Worm (Caenorhabditis elegans) whole organism, L1 larva: Measurements from ENCODE around the gene ptr-6.
A peak's percentile ranks its signal among the peaks of the same experiment; 100 is the strongest.

Source experiments
- C04F5.9 ChIP-seq: sonication (generic microtip); optimal IDR thresholded peaks from 2 replicates; lab custom pipeline; 2016; ENCODE audit warnings: missing genetic modification characterization, missing compliant biosample characterization
- aha-1 ChIP-seq: fragments of 150-350 bp; optimal IDR thresholded peaks from 2 replicates; lab custom pipeline; 2014; ENCODE audit warnings: missing biosample characterization, missing genetic modification characterization
- blmp-1 ChIP-seq: fragments of 150-350 bp; optimal IDR thresholded peaks from 2 replicates; lab custom pipeline; 2014; ENCODE audit warnings: missing biosample characterization, missing genetic modification characterization
- ceh-63 ChIP-seq: fragments of 200-800 bp; sonication (Bioruptor generic); optimal IDR thresholded peaks from 2 replicates; lab custom pipeline; 2018; ENCODE audit warnings: mild to moderate bottlenecking, missing genetic modification characterization, missing compliant biosample characterization
- ceh-8 ChIP-seq: fragments of 200-800 bp; sonication (Bioruptor generic); optimal IDR thresholded peaks from 2 replicates; lab custom pipeline; 2018; ENCODE audit warnings: mild to moderate bottlenecking, missing genetic modification characterization, moderate library complexity, missing compliant biosample characterization
- ceh-82 ChIP-seq, 3 experiments: fragments of 150-350 bp in 1 of 3; sonication (generic microtip) in 2 of 3; optimal IDR thresholded peaks; 2 replicates each; lab custom pipeline; 2014 to 2017; ENCODE audit warnings: missing biosample characterization in 3 of 3, missing genetic modification characterization in 3 of 3
- dpl-1 ChIP-seq, 3 experiments: fragments of 150-350 bp in 2 of 3; sonication (generic microtip) in 1 of 3; optimal IDR thresholded peaks; 2 replicates each; lab custom pipeline; 2014 to 2017; ENCODE audit warnings: missing biosample characterization in 3 of 3, missing genetic modification characterization in 3 of 3, missing genetic modification reagents in 3 of 3
- efl-1 ChIP-seq, 4 experiments: fragments of 150-350 bp; optimal IDR thresholded peaks in 3 of 4; peaks in 1 of 4; 1 replicate in 1 of 4; 2 replicates in 3 of 4; lab custom pipeline; 2014; ENCODE audit warnings: missing biosample characterization in 2 of 4, missing genetic modification characterization in 2 of 4, missing genetic modification reagents in 2 of 4
- egl-27 ChIP-seq, 2 experiments: fragments of 150-350 bp in 1 of 2; sonication (generic microtip); optimal IDR thresholded peaks; 3 replicates each; lab custom pipeline; 2017 to 2018; ENCODE audit warnings: missing biosample characterization in 2 of 2, missing genetic modification characterization in 2 of 2, missing genetic modification reagents in 2 of 2
- elt-2 ChIP-seq: sonication (generic microtip); optimal IDR thresholded peaks from 2 replicates; lab custom pipeline; 2016; ENCODE audit warnings: missing genetic modification characterization, mild to moderate bottlenecking, inconsistent platforms, missing compliant biosample characterization, missing genetic modification reagents
- fkh-10 ChIP-seq: sonication (generic microtip); optimal IDR thresholded peaks from 2 replicates; lab custom pipeline; 2017; ENCODE audit warnings: missing biosample characterization, missing genetic modification reagents, missing genetic modification characterization
- grh-1 ChIP-seq: fragments of 200-800 bp; sonication (Bioruptor generic); IDR thresholded peaks from 2 replicates; pipeline ENCODE4 v1.3.6; 2022; ENCODE audit warnings: missing genetic modification reagents, missing genetic modification characterization, missing compliant biosample characterization
- jun-1 ChIP-seq: fragments of 150-350 bp; optimal IDR thresholded peaks from 2 replicates; lab custom pipeline; 2014; ENCODE audit warnings: missing biosample characterization, missing genetic modification reagents, missing genetic modification characterization
- lin-13 ChIP-seq: fragments of 150-350 bp; optimal IDR thresholded peaks from 2 replicates; lab custom pipeline; 2014; ENCODE audit warnings: missing biosample characterization, missing genetic modification reagents, missing genetic modification characterization
- lsy-2 ChIP-seq, 2 experiments: fragments of 150-350 bp; optimal IDR thresholded peaks; 2 replicates each; lab custom pipeline; 2014; ENCODE audit warnings: missing biosample characterization in 2 of 2, missing genetic modification characterization in 2 of 2
- mab-9 ChIP-seq: fragments of 200-800 bp; sonication (Bioruptor generic); IDR thresholded peaks from 2 replicates; pipeline ENCODE4 v1.3.6; 2022; ENCODE audit warnings: missing genetic modification reagents, missing genetic modification characterization, missing compliant biosample characterization
- mdl-1 ChIP-seq, 2 experiments: fragments of 150-350 bp; optimal IDR thresholded peaks; 2 replicates each; lab custom pipeline; 2014 to 2017; ENCODE audit warnings: missing biosample characterization in 2 of 2, missing genetic modification characterization in 2 of 2, inconsistent platforms in 1 of 2
- nhr-11 ChIP-seq: fragments of 150-350 bp; optimal IDR thresholded peaks from 2 replicates; lab custom pipeline; 2014; ENCODE audit warnings: missing biosample characterization, missing genetic modification characterization
- nhr-237 ChIP-seq: fragments of 150-350 bp; optimal IDR thresholded peaks from 2 replicates; lab custom pipeline; 2014; ENCODE audit warnings: missing biosample characterization, missing genetic modification characterization
- nhr-28 ChIP-seq: fragments of 150-350 bp; optimal IDR thresholded peaks from 2 replicates; lab custom pipeline; 2014; ENCODE audit warnings: missing biosample characterization, missing genetic modification characterization
- nhr-47 ChIP-seq: sonication (generic microtip); optimal IDR thresholded peaks from 2 replicates; lab custom pipeline; 2016; ENCODE audit warnings: mild to moderate bottlenecking, missing genetic modification characterization, moderate library complexity, missing compliant biosample characterization
- nhr-76 ChIP-seq: sonication (generic microtip); optimal IDR thresholded peaks from 2 replicates; lab custom pipeline; 2017; ENCODE audit warnings: missing biosample characterization, missing genetic modification characterization
- nhr-77 ChIP-seq: fragments of 150-350 bp; optimal IDR thresholded peaks from 2 replicates; lab custom pipeline; 2014; ENCODE audit warnings: missing biosample characterization, missing genetic modification characterization
- nhr-84 ChIP-seq: sonication (generic microtip); optimal IDR thresholded peaks from 2 replicates; lab custom pipeline; 2017; ENCODE audit warnings: missing biosample characterization, missing genetic modification characterization
- nhr-85 ChIP-seq: sonication (generic microtip); peaks from one replicate; lab custom pipeline; 2016; ENCODE audit warnings: missing genetic modification characterization, inconsistent platforms, missing compliant biosample characterization
- pax-3 ChIP-seq: fragments of 200-800 bp; sonication (Bioruptor generic); optimal IDR thresholded peaks from 2 replicates; lab custom pipeline; 2018; ENCODE audit warnings: mild to moderate bottlenecking, missing genetic modification characterization, moderate library complexity, missing compliant biosample characterization
- sox-4 ChIP-seq: sonication (generic microtip); optimal IDR thresholded peaks from 2 replicates; lab custom pipeline; 2016; ENCODE audit warnings: missing genetic modification characterization, missing compliant biosample characterization
- sup-37 ChIP-seq: fragments of 200-800 bp; sonication (Bioruptor generic); optimal IDR thresholded peaks from 2 replicates; lab custom pipeline; 2018; ENCODE audit warnings: mild to moderate bottlenecking, missing genetic modification characterization, missing compliant biosample characterization
- tbx-2 ChIP-seq: sonication (generic microtip); optimal IDR thresholded peaks from 2 replicates; lab custom pipeline; 2016; ENCODE audit warnings: missing genetic modification characterization, missing compliant biosample characterization
- unc-130 ChIP-seq: fragments of 150-350 bp; optimal IDR thresholded peaks from 2 replicates; lab custom pipeline; 2017; ENCODE audit warnings: missing biosample characterization, missing genetic modification characterization, inconsistent platforms
- unc-30 ChIP-seq: sonication (generic microtip); optimal IDR thresholded peaks from 2 replicates; lab custom pipeline; 2017; ENCODE audit warnings: missing biosample characterization, missing genetic modification characterization
- unc-62 ChIP-seq: fragments of 150-350 bp; optimal IDR thresholded peaks from 2 replicates; lab custom pipeline; 2014; ENCODE audit warnings: missing biosample characterization, missing genetic modification reagents, missing genetic modification characterization
- vab-15 ChIP-seq: sonication (generic microtip); optimal IDR thresholded peaks from 2 replicates; lab custom pipeline; 2017; ENCODE audit warnings: missing genotype, mild to moderate bottlenecking, missing genetic modification characterization, missing compliant biosample characterization
- xbp-1 ChIP-seq: sonication (generic microtip); optimal IDR thresholded peaks from 2 replicates; lab custom pipeline; 2016; ENCODE audit warnings: missing genetic modification characterization, missing compliant biosample characterization
- zag-1 ChIP-seq: fragments of 150-350 bp; optimal IDR thresholded peaks from 2 replicates; lab custom pipeline; 2014; ENCODE audit warnings: missing biosample characterization, missing genetic modification characterization
- zip-4 ChIP-seq: fragments of 200-800 bp; sonication (Bioruptor generic); optimal IDR thresholded peaks from 2 replicates; lab custom pipeline; 2018; ENCODE audit warnings: mild to moderate bottlenecking, missing genetic modification characterization, moderate library complexity, missing compliant biosample characterization
- ztf-11 ChIP-seq, 2 experiments: sonication (generic microtip); optimal IDR thresholded peaks; 2 replicates each; lab custom pipeline; 2016 to 2017; ENCODE audit warnings: missing genetic modification characterization in 2 of 2, missing biosample characterization in 1 of 2, missing compliant biosample characterization in 1 of 2
- ztf-4 ChIP-seq: fragments of 150-350 bp; optimal IDR thresholded peaks from 2 replicates; lab custom pipeline; 2014; ENCODE audit warnings: missing biosample characterization, missing genetic modification characterization

ptr-6 gene

ce11 chrII:5264650-5265049 is 18.0 kb upstream of the ptr-6 start:
- TF ChIP-seq elt-2 (tag; lab: Kevin White, UChicago) (peak; percentile 58), efl-1 (optimal IDR thresholded peaks at IDR 0.05; lab: Kevin White, UChicago) (no peak), efl-1 (GFP tag; optimal IDR thresholded peaks at IDR 0.05 in 1 of 2; lab: Kevin White, UChicago) (peak in 1 of 2 experiments; percentile 8), sox-4 (no peak)
- TF ChIP-seq, all 84 proteins: peak for 2

ce11 chrII:5255435-5255834 is 8.8 kb upstream of the ptr-6 start, which contains the start of gene frpr-4:
Gene frpr-4 (minus strand): TSS chrII:5255535.
- TF ChIP-seq lsy-2 (tag; optimal IDR thresholded peaks at IDR 0.05; lab: Kevin White, UChicago) (no peak), dpl-1 (GFP tag; optimal IDR thresholded peaks at IDR 0.05; lab: Kevin White, UChicago) (no peak), mab-9 (GFP tag; lab: Robert Waterston, UW) (no peak), egl-27 (tag; optimal IDR thresholded peaks at IDR 0.05; lab: Kevin White, UChicago) (no peak), nhr-237 (no peak), lin-13 (no peak), sox-4 (no peak), aha-1 (no peak), nhr-85 (tag; lab: Kevin White, UChicago) (no peak), nhr-47 (tag; lab: Kevin White, UChicago) (no peak), unc-130 (no peak), unc-62 (GFP tag; lab: Kevin White, UChicago) (no peak), ztf-4 (tag; lab: Kevin White, UChicago) (no peak), fkh-10 (GFP tag; lab: Kevin White, UChicago) (no peak), tbx-2 (tag; lab: Kevin White, UChicago) (no peak), nhr-84 (tag; lab: Kevin White, UChicago) (no peak)

- TF ChIP-seq ceh-8 (no peak), ceh-63 (GFP tag; lab: Kevin White, UChicago) (no peak), mdl-1 (tag; optimal IDR thresholded peaks at IDR 0.05; lab: Kevin White, UChicago) (no peak), tbx-2 (tag; lab: Kevin White, UChicago) (no peak), dpl-1 (GFP tag; optimal IDR thresholded peaks at IDR 0.05; lab: Kevin White, UChicago) (no peak), nhr-11 (tag; lab: Kevin White, UChicago) (no peak), pax-3 (no peak), ztf-11 (tag; optimal IDR thresholded peaks at IDR 0.05; lab: Kevin White, UChicago) (no peak), sup-37 (GFP tag; lab: Kevin White, UChicago) (no peak), grh-1 (GFP tag; lab: Robert Waterston, UW) (no peak), vab-15 (tag; lab: Kevin White, UChicago) (no peak), C04F5.9 (tag; lab: Kevin White, UChicago) (no peak), nhr-85 (tag; lab: Kevin White, UChicago) (no peak), nhr-77 (tag; lab: Kevin White, UChicago) (no peak), jun-1 (tag; lab: Kevin White, UChicago) (no peak), blmp-1 (tag; lab: Kevin White, UChicago) (no peak), nhr-28 (no peak)
Observed at ce11 chrII:5241560-5241959, 5.1 kb downstream of the ptr-6 start, which contains the start of gene T16D1.1. Gene T16D1.1 (minus strand): TSS chrII:5241660.

ce11 chrII:5238366-5238765 is 8.3 kb downstream of the ptr-6 start, which contains the start of gene pho-4:
Gene pho-4 (minus strand): TSS chrII:5238466.
- no peak for TF ChIP-seq tbx-2 (tag; lab: Kevin White, UChicago)
- no peak for TF ChIP-seq ztf-11 (tag; optimal IDR thresholded peaks at IDR 0.05; lab: Kevin White, UChicago)
- peak; percentile 9 for TF ChIP-seq elt-2 (tag; lab: Kevin White, UChicago)
- TF ChIP-seq efl-1 (optimal IDR thresholded peaks at IDR 0.05; lab: Kevin White, UChicago): no peak
- TF ChIP-seq efl-1 (GFP tag; optimal IDR thresholded peaks at IDR 0.05 in 1 of 2; lab: Kevin White, UChicago): peak in 1 of 2 experiments; percentile 81
- no peak for TF ChIP-seq nhr-76 (tag; lab: Kevin White, UChicago)
- TF ChIP-seq zag-1 (tag; lab: Kevin White, UChicago): no peak
- no peak for TF ChIP-seq unc-30 (tag; lab: Kevin White, UChicago)
- no peak for TF ChIP-seq pax-3
- TF ChIP-seq xbp-1 (tag; lab: Kevin White, UChicago): no peak
- TF ChIP-seq ceh-82 (tag; optimal IDR thresholded peaks at IDR 0.05; lab: Kevin White, UChicago): no peak
- TF ChIP-seq zip-4: no peak
